Fruit fly (Drosophila melanogaster) whole organism: Measurements from ENCODE around the gene eIF1A.

Source experiments
- CG8478 ChIP-seq: fragments of >200 bp; optimal IDR thresholded peaks from 2 replicates; lab custom pipeline; 2018; ENCODE audit warnings: inconsistent platforms
- Dll ChIP-seq: fragments of >200 bp; optimal IDR thresholded peaks from 2 replicates; lab custom pipeline; 2017
- EcR ChIP-seq, 2 experiments: fragments of >200 bp; optimal IDR thresholded peaks; 2 replicates each; lab custom pipeline; 2017; ENCODE audit warnings: missing biosample characterization in 2 of 2, missing genetic modification characterization in 2 of 2, missing genetic modification reagents in 2 of 2
- pan ChIP-seq: fragments of >200 bp; optimal IDR thresholded peaks from 2 replicates; lab custom pipeline; 2017
- psq ChIP-seq: fragments of >200 bp; optimal IDR thresholded peaks from 2 replicates; lab custom pipeline; 2017
- usp ChIP-seq: fragments of >200 bp; optimal IDR thresholded peaks from 2 replicates; lab custom pipeline; 2017; ENCODE audit warnings: missing biosample characterization, missing genetic modification characterization, mixed read lengths

eIF1A gene

dm6 chr3R:18311368-18311919 lies 37.0 kb downstream of the eIF1A start:
- TF ChIP-seq usp (GFP tag; lab: Kevin White, UChicago) (no peak), pan (lab: Kevin White, UChicago) (no peak), psq (lab: Kevin White, UChicago) (no peak), EcR (GFP tag; optimal IDR thresholded peaks at IDR 0.05; lab: Kevin White, UChicago) (no peak), CG8478 (no peak), Dll (lab: Kevin White, UChicago) (no peak)

dm6 chr3R:18312761-18313160 lies 38.3 kb downstream of the eIF1A start:
- TF ChIP-seq psq (lab: Kevin White, UChicago) (no peak), pan (lab: Kevin White, UChicago) (no peak), EcR (GFP tag; optimal IDR thresholded peaks at IDR 0.05; lab: Kevin White, UChicago) (no peak), CG8478 (no peak), usp (GFP tag; lab: Kevin White, UChicago) (no peak), Dll (lab: Kevin White, UChicago) (no peak)

dm6 chr3R:18314320-18314719 lies 39.9 kb downstream of the eIF1A start, which contains the start of gene PKD:
Gene PKD (minus strand): TSS chr3R:18314407.
- TF ChIP-seq pan (lab: Kevin White, UChicago) = no peak
- TF ChIP-seq Dll (lab: Kevin White, UChicago) = peak; percentile 43

- no peak for TF ChIP-seq Dll (lab: Kevin White, UChicago)
- TF ChIP-seq psq (lab: Kevin White, UChicago) = no peak
- TF ChIP-seq EcR (GFP tag; optimal IDR thresholded peaks at IDR 0.05; lab: Kevin White, UChicago) = no peak
- TF ChIP-seq usp (GFP tag; lab: Kevin White, UChicago) = no peak
- TF ChIP-seq CG8478 = no peak
- no peak for TF ChIP-seq pan (lab: Kevin White, UChicago)
Measured at dm6 chr3R:18314824-18315690, 40.6 kb downstream of the eIF1A start.

- TF ChIP-seq EcR (GFP tag; optimal IDR thresholded peaks at IDR 0.05; lab: Kevin White, UChicago) (no peak), Dll (lab: Kevin White, UChicago) (no peak), psq (lab: Kevin White, UChicago) (no peak), usp (GFP tag; lab: Kevin White, UChicago) (no peak), CG8478 (no peak), pan (lab: Kevin White, UChicago) (no peak)
Measured at dm6 chr3R:18328842-18329241, 54.4 kb downstream of the eIF1A start, which contains the start of gene naz. Gene naz (minus strand): TSS chr3R:18328942.
